Worm (Caenorhabditis elegans): ENCODE measurements around the gene madf-8.

DNA sequence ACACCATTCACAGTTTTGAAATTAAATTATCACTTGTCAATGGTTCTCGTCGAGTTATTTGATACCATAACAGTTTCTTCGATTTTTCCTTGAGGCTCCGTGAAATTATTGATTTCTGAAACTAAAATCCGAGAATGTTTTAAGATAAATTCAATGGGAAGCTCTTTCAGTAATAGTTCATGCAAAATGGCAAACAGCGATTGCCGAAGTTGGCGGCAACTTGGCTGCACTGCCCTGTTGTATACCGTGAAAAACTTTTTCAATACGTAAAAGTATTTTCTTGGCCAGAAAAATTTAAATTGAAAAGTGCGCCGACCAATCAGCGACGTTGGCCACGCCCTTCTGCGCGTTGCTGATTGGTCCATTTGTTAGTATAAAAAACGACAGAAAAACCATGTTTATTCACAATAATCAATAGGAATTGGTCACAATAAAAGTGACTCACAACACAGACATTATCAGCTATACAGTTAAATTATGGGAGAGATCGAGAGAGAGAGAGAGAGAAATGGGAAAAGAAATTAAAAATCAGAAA, 32.3 kb upstream of the madf-8 start:
- no peak for TF ChIP-seq unc-62 (GFP tag; optimal IDR thresholded peaks at IDR 0.05)
- no peak for TF ChIP-seq mdl-1 (tag; optimal IDR thresholded peaks at IDR 0.05)
- no peak for TF ChIP-seq nhr-25 (tag; optimal IDR thresholded peaks at IDR 0.05)
- TF ChIP-seq nfya-1 (tag; optimal IDR thresholded peaks at IDR 0.05; ENCODE audit: insufficient read depth), result peak; percentile 87

All from whole organism, L3 larva.